Fruit fly (Drosophila melanogaster) S2 (cell line): ENCODE measurements around the gene Hr96.

Source experiments
- CG8478 ChIP-seq: fragments of >200 bp; optimal IDR thresholded peaks from 2 replicates; lab custom pipeline; 2018
- CTCF ChIP-seq, 2 experiments: fragments of >200 bp; optimal IDR thresholded peaks; 2 replicates each; lab custom pipeline; 2018

- TF ChIP-seq CTCF (optimal IDR thresholded peaks at IDR 0.05; lab: Kevin White, UChicago) (no peak), CG8478 (lab: Kevin White, UChicago) (no peak)
Observed at dm6 chr3R:24996502-24996901, 28.5 kb upstream of the Hr96 start.
